Worm (Caenorhabditis elegans): Measurements from ENCODE around the gene slc-17.2.

slc-17.2 gene

DNA sequence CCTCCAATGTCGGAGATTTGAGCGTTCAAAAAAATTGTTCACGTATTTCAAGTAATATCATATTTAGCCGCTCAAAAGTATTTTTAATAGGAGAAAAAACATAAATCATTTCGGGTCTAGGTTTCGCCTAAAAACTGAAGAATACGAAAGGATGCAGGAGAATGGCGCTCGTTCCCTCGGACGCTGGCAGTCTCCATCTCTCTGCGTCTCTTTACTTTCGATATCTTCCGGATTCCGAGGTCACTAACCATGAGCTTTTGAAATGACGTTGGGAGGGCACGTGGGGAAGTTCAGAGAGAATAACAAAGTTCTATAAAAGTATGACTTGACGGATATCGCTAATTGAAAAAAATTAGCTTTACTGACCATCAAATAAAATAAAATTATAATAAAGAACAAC, 1.0 kb upstream of the slc-17.2 start (continued):
- TF ChIP-seq K11D2.4 (GFP tag; IDR thresholded peaks at IDR 0.05) (peak; percentile 55; the same call in 1 of the 2 replicates), B0035.1 (tag; optimal IDR thresholded peaks at IDR 0.05) (no peak), nhr-27 (tag; optimal IDR thresholded peaks at IDR 0.05) (no peak), snpc-3.4 (tag; optimal IDR thresholded peaks at IDR 0.05) (peak; percentile 54), ztf-3 (GFP tag; optimal IDR thresholded peaks at IDR 0.05) (no peak), ama-1 (optimal IDR thresholded peaks at IDR 0.05) (no peak), ama-1 (GFP tag; optimal IDR thresholded peaks at IDR 0.05) (no peak), die-1 (tag; optimal IDR thresholded peaks at IDR 0.05) (no peak), zfh-2 (GFP tag; conservative IDR thresholded peaks at IDR 0.05) (0 out of 2 replicates have a peak, but pooled peaks have one; percentile 30), F22D6.2 (tag; optimal IDR thresholded peaks at IDR 0.05) (no peak), T07F8.4 (tag; optimal IDR thresholded peaks at IDR 0.05) (no peak), hmg-1.2 (GFP tag; IDR thresholded peaks at IDR 0.05) (peak; percentile 41; the same call in 1 of the 2 replicates), mel-28 (tag; optimal IDR thresholded peaks at IDR 0.05; ENCODE audit: borderline replicate concordance) (no peak), K12H6.12 (tag; optimal IDR thresholded peaks at IDR 0.05) (no peak), F23B12.7 (tag; optimal IDR thresholded peaks at IDR 0.05; ENCODE audit: insufficient read depth) (no peak), akir-1 (GFP tag; optimal IDR thresholded peaks at IDR 0.05) (no peak), ets-4 (GFP tag; optimal IDR thresholded peaks at IDR 0.05) (no peak), ztf-6 (GFP tag; IDR thresholded peaks at IDR 0.05) (no peak), nfya-1 (tag; optimal IDR thresholded peaks at IDR 0.05; ENCODE audit: borderline replicate concordance, insufficient read depth) (no peak), ccch-3 (GFP tag; optimal IDR thresholded peaks at IDR 0.05) (no peak), unc-62 (GFP tag; optimal IDR thresholded peaks at IDR 0.05) (no peak), him-1 (tag; optimal IDR thresholded peaks at IDR 0.05) (no peak), F33H1.4 (GFP tag; IDR thresholded peaks at IDR 0.05) (0 out of 2 replicates have a peak, but pooled peaks have one; percentile 13), dox-1 (GFP tag; IDR thresholded peaks at IDR 0.05) (no peak), xnd-1 (tag; optimal IDR thresholded peaks at IDR 0.05) (peak; percentile 35), tbp1 (GFP tag; optimal IDR thresholded peaks at IDR 0.05) (peak; percentile 12), ceh-79 (tag; optimal IDR thresholded peaks at IDR 0.05) (no peak), lsl-1 (GFP tag; optimal IDR thresholded peaks at IDR 0.05) (no peak), let-607 (tag; optimal IDR thresholded peaks at IDR 0.05) (no peak), sea-2 (GFP tag; IDR thresholded peaks at IDR 0.05) (no peak), ceh-40 (GFP tag; IDR thresholded peaks at IDR 0.05) (no peak), let-526 (GFP tag; IDR thresholded peaks at IDR 0.05) (no peak), aptf-3 (GFP tag; IDR thresholded peaks at IDR 0.05) (no peak), fkh-3 (tag; optimal IDR thresholded peaks at IDR 0.05) (no peak), F55B11.4 (tag; optimal IDR thresholded peaks at IDR 0.05; ENCODE audit: borderline replicate concordance, insufficient read depth) (no peak), ekl-4 (GFP tag; IDR thresholded peaks at IDR 0.05) (peak; percentile 62; the same call in 1 of the 2 replicates), madf-10 (tag; optimal IDR thresholded peaks at IDR 0.05) (no peak), ztf-25 (GFP tag; IDR thresholded peaks at IDR 0.05) (no peak), nfya-2 (GFP tag; IDR thresholded peaks at IDR 0.05) (0 out of 2 replicates have a peak, but pooled peaks have one; percentile 69), Y79H2A.3 (GFP tag; conservative IDR thresholded peaks at IDR 0.05) (no peak; the same call in 1 of the 2 replicates), hlh-26 (GFP tag; conservative IDR thresholded peaks at IDR 0.05) (no peak), ceh-27 (GFP tag; optimal IDR thresholded peaks at IDR 0.05) (no peak), athp-1 (tag; optimal IDR thresholded peaks at IDR 0.05) (no peak), F37B4.10 (GFP tag; IDR thresholded peaks at IDR 0.05) (no peak), rec-8 (tag; optimal IDR thresholded peaks at IDR 0.05) (no peak), mxl-1 (tag; optimal IDR thresholded peaks at IDR 0.05) (no peak), repo-1 (tag; optimal IDR thresholded peaks at IDR 0.05) (no peak), Y53F4B.3 (GFP tag; IDR thresholded peaks at IDR 0.05) (no peak), F49E8.2 (tag; optimal IDR thresholded peaks at IDR 0.05; ENCODE audit: insufficient read depth) (peak; percentile 23)

All from whole organism, young adult.